Worm (Caenorhabditis elegans): ENCODE measurements around the gene gst-16.

The gst-16 gene

DNA sequence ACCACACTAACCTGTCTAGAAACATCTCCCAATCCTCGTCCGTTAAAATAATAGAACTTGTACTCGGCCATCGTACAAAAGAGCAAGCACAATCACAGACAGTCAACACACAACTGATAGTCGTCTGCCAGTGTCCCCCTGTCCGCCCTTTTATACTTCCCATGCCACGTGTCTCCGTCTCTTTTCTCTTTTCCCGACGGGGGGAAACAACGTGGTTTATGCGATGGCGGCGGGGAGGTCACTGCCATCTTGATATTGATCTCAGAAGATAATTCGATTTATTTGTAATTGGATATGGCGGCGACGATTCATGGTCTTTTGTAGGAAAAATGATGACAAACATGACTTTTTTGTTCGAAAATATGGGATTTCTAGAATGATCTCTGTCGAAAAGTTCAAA, 14.6 kb downstream of the gst-16 start, which contains the start of gene gst-20 (continued):
- TF ChIP-seq nhr-28 (tag; optimal IDR thresholded peaks at IDR 0.05) = peak; percentile 72
- TF ChIP-seq set-16 (GFP tag; IDR thresholded peaks at IDR 0.05) = no peak

DNA sequence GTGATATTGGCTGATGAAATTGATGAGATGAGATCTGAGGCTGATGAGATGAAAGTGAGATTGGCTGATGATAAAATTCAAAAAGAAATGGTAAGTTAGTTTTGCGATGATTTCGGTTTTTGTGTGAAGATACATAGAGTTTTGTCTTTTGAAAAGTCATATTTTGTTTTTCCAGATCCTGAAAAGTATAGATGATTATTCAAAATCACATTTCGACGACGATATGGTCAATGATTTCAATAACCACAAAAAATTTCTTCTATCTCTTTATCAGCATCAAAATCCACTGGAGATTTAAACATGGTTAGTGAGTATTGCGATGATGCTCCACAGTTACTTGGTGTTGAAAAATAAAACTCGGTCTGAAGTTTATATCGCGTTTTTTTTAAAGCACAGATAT, 23.3 kb downstream of the gst-16 start, which contains the start of gene csp-1:
Gene csp-1 (plus strand): TSS at position 301 of the 400 bp plus-strand sequence.
- no peak for TF ChIP-seq zfp-2 (tag; optimal IDR thresholded peaks at IDR 0.05)
- TF ChIP-seq daf-12 (tag; optimal IDR thresholded peaks at IDR 0.05) = no peak
- TF ChIP-seq nhr-111 (GFP tag; optimal IDR thresholded peaks at IDR 0.05) = no peak
- no peak for TF ChIP-seq attf-4 (tag; optimal IDR thresholded peaks at IDR 0.05)
- no peak for TF ChIP-seq mep-1 (tag; optimal IDR thresholded peaks at IDR 0.05)
- TF ChIP-seq jun-1 (tag; optimal IDR thresholded peaks at IDR 0.05) = no peak
- no peak for TF ChIP-seq hmg-1.1 (GFP tag; IDR thresholded peaks at IDR 0.05)
- TF ChIP-seq ztf-7 (tag; optimal IDR thresholded peaks at IDR 0.05) = no peak

DNA sequence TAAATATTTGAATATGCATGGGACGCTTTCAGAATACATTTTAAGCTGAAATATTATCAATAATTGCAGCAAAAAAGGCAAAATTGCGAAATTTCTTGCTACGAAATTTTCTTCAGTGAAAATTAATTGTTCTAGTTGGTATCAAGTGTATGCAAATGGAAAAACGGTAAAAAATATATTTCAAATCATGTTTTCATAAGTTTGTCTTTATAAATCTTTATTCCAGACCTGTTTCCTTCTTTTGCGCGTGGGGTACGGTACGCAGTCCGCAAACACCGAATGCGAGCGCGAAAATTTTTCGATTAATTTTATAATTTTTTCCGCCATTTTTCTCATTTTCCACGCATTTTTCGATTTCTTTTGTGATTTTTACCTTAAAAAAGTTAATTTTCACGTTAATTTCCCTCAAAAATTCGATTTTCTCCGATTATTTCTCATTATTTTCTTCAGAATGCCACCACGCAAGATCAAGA, 27.7 kb downstream of the gst-16 start, which contains the start of the genes fbxc-23 and csc-1:
Gene fbxc-23 (minus strand): TSS at position 51 of the 473 bp plus-strand sequence.
Gene csc-1 (plus strand): TSS at position 451 of the 473 bp plus-strand sequence.
- TF ChIP-seq zfp-3 (GFP tag; conservative IDR thresholded peaks at IDR 0.05) = no peak
- TF ChIP-seq F10B5.3 (tag; optimal IDR thresholded peaks at IDR 0.05) = no peak
- TF ChIP-seq nhr-102 (tag; optimal IDR thresholded peaks at IDR 0.05) = no peak
- no peak for TF ChIP-seq dmd-9 (GFP tag; IDR thresholded peaks at IDR 0.05)
- no peak for TF ChIP-seq nhr-77 (tag; optimal IDR thresholded peaks at IDR 0.05)
- TF ChIP-seq aly-2 (tag; optimal IDR thresholded peaks at IDR 0.05) = no peak
- no peak for TF ChIP-seq snpc-1.2 (GFP tag; IDR thresholded peaks at IDR 0.05)
- peak; percentile 90 for TF ChIP-seq dpl-1 (GFP tag; optimal IDR thresholded peaks at IDR 0.05)
- no peak for TF ChIP-seq nhr-48 (tag; optimal IDR thresholded peaks at IDR 0.05)
- TF ChIP-seq vab-7 (GFP tag; IDR thresholded peaks at IDR 0.05) = no peak
- peak; percentile 22 for TF ChIP-seq nhr-28 (tag; optimal IDR thresholded peaks at IDR 0.05)
- TF ChIP-seq mdt-29 (GFP tag; IDR thresholded peaks at IDR 0.05) = no peak
- TF ChIP-seq hlh-30 (tag; optimal IDR thresholded peaks at IDR 0.05; ENCODE audit: insufficient read depth) = peak; percentile 52
- no peak for TF ChIP-seq set-16 (GFP tag; IDR thresholded peaks at IDR 0.05)
- no peak for TF ChIP-seq egl-27 (tag; optimal IDR thresholded peaks at IDR 0.05)
- no peak for TF ChIP-seq nhr-111 (GFP tag; optimal IDR thresholded peaks at IDR 0.05)
- TF ChIP-seq nhr-6 (tag; optimal IDR thresholded peaks at IDR 0.05) = no peak
- no peak for TF ChIP-seq F37D6.2 (tag; optimal IDR thresholded peaks at IDR 0.05)
- no peak for TF ChIP-seq F49E8.2 (tag; optimal IDR thresholded peaks at IDR 0.05; ENCODE audit: borderline replicate concordance)
- TF ChIP-seq mep-1 (tag; optimal IDR thresholded peaks at IDR 0.05) = no peak
- TF ChIP-seq nhr-41 (GFP tag; IDR thresholded peaks at IDR 0.05) = no peak
- TF ChIP-seq jun-1 (tag; optimal IDR thresholded peaks at IDR 0.05) = no peak
- TF ChIP-seq lin-39 (tag; optimal IDR thresholded peaks at IDR 0.05) = no peak
- TF ChIP-seq spr-3 (GFP tag; optimal IDR thresholded peaks at IDR 0.05) = no peak
- TF ChIP-seq pqm-1 (tag; optimal IDR thresholded peaks at IDR 0.05) = no peak
- peak; percentile 56 to 98 for TF ChIP-seq lsy-2 (tag; optimal IDR thresholded peaks at IDR 0.05)
- no peak for TF ChIP-seq nhr-25 (tag; optimal IDR thresholded peaks at IDR 0.05; ENCODE audit: borderline replicate concordance, insufficient read depth)
- peak; percentile 70 for TF ChIP-seq lin-38 (GFP tag; IDR thresholded peaks at IDR 0.05)
- TF ChIP-seq nhr-76 (tag; optimal IDR thresholded peaks at IDR 0.05) = no peak
- no peak for TF ChIP-seq unc-62 (GFP tag; optimal IDR thresholded peaks at IDR 0.05 in 1 of 2)
- no peak for TF ChIP-seq unc-62 (tag; optimal IDR thresholded peaks at IDR 0.05)
- TF ChIP-seq unc-130 (GFP tag; optimal IDR thresholded peaks at IDR 0.05) = peak; percentile 17
- TF ChIP-seq fos-1 (tag; optimal IDR thresholded peaks at IDR 0.05) = no peak
- no peak for TF ChIP-seq ztf-11 (tag; optimal IDR thresholded peaks at IDR 0.05)
- no peak for TF ChIP-seq ZK546.5 (tag; optimal IDR thresholded peaks at IDR 0.05)
- TF ChIP-seq php-3 (GFP tag; IDR thresholded peaks at IDR 0.05) = no peak
- no peak for TF ChIP-seq zfp-2 (tag; optimal IDR thresholded peaks at IDR 0.05)
- no peak for TF ChIP-seq ctbp-1 (GFP tag; IDR thresholded peaks at IDR 0.05)
- TF ChIP-seq hmg-1.1 (GFP tag; IDR thresholded peaks at IDR 0.05) = 0 out of 2 replicates have a peak, but pooled peaks have one; percentile 15
- no peak for TF ChIP-seq tra-1 (GFP tag; IDR thresholded peaks at IDR 0.05)
- TF ChIP-seq ceh-62 (tag; optimal IDR thresholded peaks at IDR 0.05) = no peak
- peak; percentile 20 for TF ChIP-seq fkh-10 (GFP tag; optimal IDR thresholded peaks at IDR 0.05)
- no peak for TF ChIP-seq lin-29 (GFP tag; IDR thresholded peaks at IDR 0.05)
- TF ChIP-seq Y75B8A.6 (GFP tag; IDR thresholded peaks at IDR 0.05) = no peak
- no peak for TF ChIP-seq nhr-11 (tag; optimal IDR thresholded peaks at IDR 0.05)

Data from whole organism, L4 larva.